Fruit fly (Drosophila melanogaster): ENCODE results near the gene Herp.

Herp gene

dm6 chr2L:7849472-7849871 lies 49.6 kb upstream of the Herp start (continued):
- TF ChIP-seq Oli (tag; optimal IDR thresholded peaks at IDR 0.05) (peak; percentile 31), pan (optimal IDR thresholded peaks at IDR 0.05) (no peak), pan (GFP tag; optimal IDR thresholded peaks at IDR 0.05 in 1 of 2, IDR thresholded peaks at IDR 0.05 in 1 of 2) (peak in 1 of 2 experiments; percentile 45), onecut (GFP tag; IDR thresholded peaks at IDR 0.05) (no peak), Hr78 (GFP tag; optimal IDR thresholded peaks at IDR 0.05) (no peak), ci (GFP tag; IDR thresholded peaks at IDR 0.05) (peak; percentile 63; the same call in 1 of the 3 replicates), Nf-YA (GFP tag; IDR thresholded peaks at IDR 0.05) (no peak), NC2α (GFP tag; optimal IDR thresholded peaks at IDR 0.05) (no peak), TFAM (GFP tag; optimal IDR thresholded peaks at IDR 0.05) (no peak), CG1602 (GFP tag; optimal IDR thresholded peaks at IDR 0.05) (no peak), CG31441 (GFP tag; IDR thresholded peaks at IDR 0.05) (peak; percentile 27; the same call in 1 of the 2 replicates), Hmr (GFP tag; optimal IDR thresholded peaks at IDR 0.05) (peak; percentile 9), CG3726 (GFP tag; IDR thresholded peaks at IDR 0.05) (no peak), chinmo (GFP tag; IDR thresholded peaks at IDR 0.05; ENCODE audit: partially characterized antibody) (no peak), Xbp1 (GFP tag; optimal IDR thresholded peaks at IDR 0.05) (no peak), CG31224 (GFP tag; IDR thresholded peaks at IDR 0.05) (no peak), CG10366 (GFP tag; IDR thresholded peaks at IDR 0.05) (peak; percentile 12; the same call in 1 of the 2 replicates), Bgb (GFP tag; IDR thresholded peaks at IDR 0.05; ENCODE audit: partially characterized antibody) (no peak), twi (tag; optimal IDR thresholded peaks at IDR 0.05) (no peak), vvl (GFP tag; IDR thresholded peaks at IDR 0.05) (peak; percentile 61; the same call in 1 of the 2 replicates), bowl (GFP tag; IDR thresholded peaks at IDR 0.05) (no peak), ase (GFP tag; IDR thresholded peaks at IDR 0.05) (no peak), kah (GFP tag; optimal IDR thresholded peaks at IDR 0.05) (no peak), wdn (GFP tag; IDR thresholded peaks at IDR 0.05) (no peak), ham (GFP tag; IDR thresholded peaks at IDR 0.05) (no peak), trh (GFP tag; optimal IDR thresholded peaks at IDR 0.05) (no peak), mam (GFP tag; optimal IDR thresholded peaks at IDR 0.05) (no peak), H2.0 (GFP tag; IDR thresholded peaks at IDR 0.05) (no peak), Sry-β (GFP tag; optimal IDR thresholded peaks at IDR 0.05) (no peak), unpg (GFP tag; optimal IDR thresholded peaks at IDR 0.05) (peak; percentile 34), CG11504 (tag; optimal IDR thresholded peaks at IDR 0.05) (peak; percentile 57), usp (GFP tag; optimal IDR thresholded peaks at IDR 0.05) (no peak), fd64A (GFP tag; optimal IDR thresholded peaks at IDR 0.05) (no peak), CG14050 (GFP tag; IDR thresholded peaks at IDR 0.05) (no peak), disco-r (GFP tag; optimal IDR thresholded peaks at IDR 0.05) (no peak), Bdp1 (GFP tag; optimal IDR thresholded peaks at IDR 0.05) (no peak), shn (GFP tag; optimal IDR thresholded peaks at IDR 0.05) (no peak), CG11560 (tag; IDR thresholded peaks at IDR 0.05) (no peak), CG9876 (GFP tag; optimal IDR thresholded peaks at IDR 0.05) (no peak), Ets65A (GFP tag) (no peak), slbo (GFP tag; IDR thresholded peaks at IDR 0.05) (peak; percentile 57), knrl (GFP tag; IDR thresholded peaks at IDR 0.05; ENCODE audit: partially characterized antibody) (no peak), Trl (optimal IDR thresholded peaks at IDR 0.05) (no peak), Trl (GFP tag; optimal IDR thresholded peaks at IDR 0.05) (no peak), CG4328 (GFP tag; optimal IDR thresholded peaks at IDR 0.05) (no peak), gem (tag; optimal IDR thresholded peaks at IDR 0.05) (peak; percentile 52), CG10267 (tag; optimal IDR thresholded peaks at IDR 0.05) (peak; percentile 17), CG2678 (tag; optimal IDR thresholded peaks at IDR 0.05) (peak; percentile 58), CG13287 (GFP tag; IDR thresholded peaks at IDR 0.05; ENCODE audit: partially characterized antibody) (no peak), gsb-n (tag; optimal IDR thresholded peaks at IDR 0.05) (no peak), lmd (GFP tag; IDR thresholded peaks at IDR 0.05) (no peak), CG7372 (GFP tag; IDR thresholded peaks at IDR 0.05) (no peak), Lim3 (GFP tag; IDR thresholded peaks at IDR 0.05) (no peak)
